Fruit fly (Drosophila melanogaster): Measurements from ENCODE around the gene CG18302.

- TF ChIP-seq CG8478 (optimal IDR thresholded peaks at IDR 0.05), result no peak
- TF ChIP-seq CTCF (optimal IDR thresholded peaks at IDR 0.05), result no peak
Observed at dm6 chr2L:10579453-10579852, 45.3 kb downstream of the CG18302 start, which contains the start of gene CG34160.
